Worm (Caenorhabditis elegans): ENCODE data around the gene C07H4.1.

DNA sequence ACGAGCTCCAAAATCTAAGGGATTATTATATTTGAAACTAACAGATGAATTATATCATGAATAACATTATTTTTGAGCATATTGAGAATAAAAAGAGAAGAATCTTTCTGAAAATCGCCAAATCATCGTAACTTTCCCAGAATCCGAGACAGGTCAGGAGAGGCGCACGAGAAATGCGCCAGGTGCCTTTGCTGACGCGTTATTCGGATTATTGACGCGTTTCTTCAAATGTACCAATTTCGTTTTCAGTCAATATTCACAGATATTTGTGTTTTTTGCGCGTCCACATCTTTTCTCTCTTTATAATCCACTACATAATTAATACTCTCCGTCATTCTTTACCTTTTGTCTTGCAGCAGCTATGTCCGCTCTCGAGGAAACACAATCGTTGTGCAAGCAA is 5.5 kb upstream of the C07H4.1 start, which contains the start of gene T24H10.1:
- TF ChIP-seq fkh-10 (GFP tag; optimal IDR thresholded peaks at IDR 0.05) (no peak), unc-62 (GFP tag; optimal IDR thresholded peaks at IDR 0.05 in 1 of 2) (peak in 1 of 2 experiments; percentile 96), unc-62 (tag; optimal IDR thresholded peaks at IDR 0.05) (no peak), nhr-237 (tag; optimal IDR thresholded peaks at IDR 0.05) (no peak), aly-2 (tag; optimal IDR thresholded peaks at IDR 0.05) (no peak), dve-1 (tag; optimal IDR thresholded peaks at IDR 0.05; ENCODE audit: insufficient read depth) (peak; percentile 61), ces-1 (GFP tag; optimal IDR thresholded peaks at IDR 0.05) (no peak), F26F4.8 (GFP tag; conservative IDR thresholded peaks at IDR 0.05) (no peak)

All from whole organism, L4 larva.